Fruit fly (Drosophila melanogaster): ENCODE data around the gene AgmNAT.

DNA sequence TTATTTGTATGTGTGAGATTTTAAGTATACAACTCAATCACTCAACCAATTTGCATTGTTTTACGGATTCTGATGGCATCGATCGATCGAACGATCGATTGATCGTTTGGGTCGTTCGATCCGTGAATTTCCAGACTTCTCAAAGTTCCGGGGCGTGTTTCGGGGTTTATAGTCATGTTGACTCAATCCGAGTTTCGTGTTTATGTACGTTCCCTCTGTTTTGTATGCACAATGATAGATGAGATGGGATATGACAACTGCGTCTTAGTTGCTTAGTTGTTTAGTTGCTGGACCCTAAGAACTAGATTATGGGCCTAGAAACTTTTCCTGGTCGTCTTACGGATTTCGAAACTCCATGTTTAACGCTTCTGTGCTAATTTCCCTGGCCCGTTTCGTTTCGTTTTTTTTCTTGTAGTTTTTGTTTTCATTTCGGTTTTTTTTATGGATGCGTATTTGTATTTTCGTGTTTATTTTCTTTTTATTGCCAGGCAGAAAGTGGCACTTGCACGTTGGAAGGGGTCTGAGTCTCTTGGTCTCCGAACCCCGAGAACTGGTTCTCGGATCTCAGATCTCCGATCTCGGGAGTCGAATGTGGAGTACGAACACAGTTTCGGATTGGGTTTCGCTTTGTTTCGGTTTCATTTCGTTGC, 46.9 kb downstream of the AgmNAT start:
- TF ChIP-seq pum (GFP tag; optimal IDR thresholded peaks at IDR 0.05) (no peak), Oli (tag; optimal IDR thresholded peaks at IDR 0.05) (no peak), bigmax (GFP tag; optimal IDR thresholded peaks at IDR 0.05) (no peak), CrebB (tag; optimal IDR thresholded peaks at IDR 0.05) (no peak), Blimp-1 (GFP tag; optimal IDR thresholded peaks at IDR 0.05) (peak; percentile 53), h (optimal IDR thresholded peaks at IDR 0.05) (no peak), run (tag; optimal IDR thresholded peaks at IDR 0.05) (no peak), CG17829 (tag; optimal IDR thresholded peaks at IDR 0.05) (no peak), ranshi (GFP tag; IDR thresholded peaks at IDR 0.05) (no peak), CG6689 (GFP tag; IDR thresholded peaks at IDR 0.05) (no peak), Poxn (GFP tag; IDR thresholded peaks at IDR 0.05) (no peak), CG12391 (tag; optimal IDR thresholded peaks at IDR 0.05) (no peak), CG7839 (tag; optimal IDR thresholded peaks at IDR 0.05) (no peak), CG11247 (GFP tag; IDR thresholded peaks at IDR 0.05) (no peak)
